Fruit fly (Drosophila melanogaster) whole organism, adult: ENCODE results near the gene eIF3l.

Source experiments
- CG11617 ChIP-seq: fragments of 200-800 bp; sonication (Bioruptor generic); optimal IDR thresholded peaks from 2 replicates; lab custom pipeline; 2017; ENCODE audit warnings: mild to moderate bottlenecking, missing biosample characterization, missing genetic modification reagents, missing genetic modification characterization
- Hr96 ChIP-seq: fragments of 200-800 bp; sonication (Bioruptor generic); optimal IDR thresholded peaks from 2 replicates; lab custom pipeline; 2016; ENCODE audit warnings: missing biosample characterization, missing genetic modification characterization
- bab1 ChIP-seq: fragments of 200-800 bp; sonication (Bioruptor generic); optimal IDR thresholded peaks from 3 replicates; lab custom pipeline; 2019; ENCODE audit warnings: missing biosample characterization, mild to moderate bottlenecking, missing genetic modification characterization, moderate library complexity
- kay ChIP-seq: fragments of 200-800 bp; sonication (Bioruptor generic); peaks from one replicate; lab custom pipeline; 2016; ENCODE audit warnings: missing biosample characterization, missing genetic modification characterization, borderline replicate concordance
- ovo ChIP-seq: fragments of 200-800 bp; sonication (Bioruptor generic); optimal IDR thresholded peaks from 2 replicates; lab custom pipeline; 2016; ENCODE audit warnings: missing biosample characterization, missing genetic modification characterization
- tj ChIP-seq: fragments of 200-800 bp; sonication (Bioruptor generic); optimal IDR thresholded peaks from 3 replicates; lab custom pipeline; 2017; ENCODE audit warnings: missing biosample characterization, mild to moderate bottlenecking, missing genetic modification characterization, moderate library complexity

dm6 chr3L:12111081-12111958 lies 34.6 kb downstream of the eIF3l start:
- TF ChIP-seq kay (GFP tag; lab: Kevin White, UChicago) (no peak), tj (peak; percentile 99), CG11617 (GFP tag; lab: Kevin White, UChicago) (peak; percentile 24), Hr96 (GFP tag; lab: Kevin White, UChicago) (no peak), bab1 (GFP tag; lab: Kevin White, UChicago) (peak; percentile 58), ovo (GFP tag; lab: Kevin White, UChicago) (no peak)
